Fruit fly (Drosophila melanogaster) whole organism, adult: ENCODE measurements around the gene tgo.

Experiments used
- CG7045 ChIP-seq: fragments of 200-800 bp; sonication (Bioruptor generic); optimal IDR thresholded peaks from 2 replicates; lab custom pipeline; 2017; ENCODE audit warnings: missing biosample characterization, mild to moderate bottlenecking, missing genetic modification characterization
- Crg-1 ChIP-seq: fragments of 200-800 bp; sonication (Bioruptor generic); optimal IDR thresholded peaks from 2 replicates; lab custom pipeline; 2016; ENCODE audit warnings: missing biosample characterization, missing genetic modification characterization
- Hr96 ChIP-seq: fragments of 200-800 bp; sonication (Bioruptor generic); optimal IDR thresholded peaks from 2 replicates; lab custom pipeline; 2016; ENCODE audit warnings: missing biosample characterization, missing genetic modification characterization
- bab1 ChIP-seq: fragments of 200-800 bp; sonication (Bioruptor generic); optimal IDR thresholded peaks from 3 replicates; lab custom pipeline; 2019; ENCODE audit warnings: missing biosample characterization, mild to moderate bottlenecking, missing genetic modification characterization, moderate library complexity
- kay ChIP-seq: fragments of 200-800 bp; sonication (Bioruptor generic); peaks from one replicate; lab custom pipeline; 2016; ENCODE audit warnings: missing biosample characterization, missing genetic modification characterization, borderline replicate concordance
- ovo ChIP-seq: fragments of 200-800 bp; sonication (Bioruptor generic); optimal IDR thresholded peaks from 2 replicates; lab custom pipeline; 2016; ENCODE audit warnings: missing biosample characterization, missing genetic modification characterization

dm6 chr3R:9024835-9025510 is 5.2 kb upstream of the tgo start:
- no peak for TF ChIP-seq CG7045
- TF ChIP-seq Hr96 (GFP tag; lab: Kevin White, UChicago) = no peak
- no peak for TF ChIP-seq ovo (GFP tag; lab: Kevin White, UChicago)
- no peak for TF ChIP-seq kay
- TF ChIP-seq Crg-1 (GFP tag; lab: Kevin White, UChicago) = no peak
- TF ChIP-seq bab1 (GFP tag; lab: Kevin White, UChicago) = no peak
